Worm (Caenorhabditis elegans) whole organism, mixed stage, embryonic: ENCODE data around the gene F53G2.13.

Experiments
- cnd-1 ChIP-seq: fragments of 200-800 bp; sonication (Bioruptor generic); optimal IDR thresholded peaks from 2 replicates; lab custom pipeline; 2018; ENCODE audit warnings: mild to moderate bottlenecking, missing genetic modification characterization, missing compliant biosample characterization
- lin-32 ChIP-seq: fragments of 200-800 bp; sonication (Bioruptor generic); optimal IDR thresholded peaks from 2 replicates; lab custom pipeline; 2018; ENCODE audit warnings: mild to moderate bottlenecking, missing genetic modification characterization, missing compliant biosample characterization
- nhr-12 ChIP-seq: fragments of 150-350 bp; optimal IDR thresholded peaks from 2 replicates; lab custom pipeline; 2014; ENCODE audit warnings: missing biosample characterization, missing genetic modification characterization
- pha-4 ChIP-seq: fragments of 150-350 bp; optimal IDR thresholded peaks from 2 replicates; lab custom pipeline; 2018; ENCODE audit warnings: missing biosample characterization, missing genetic modification reagents, missing genetic modification characterization
- unc-39 ChIP-seq: fragments of 150-350 bp; optimal IDR thresholded peaks from 2 replicates; lab custom pipeline; 2014; ENCODE audit warnings: missing biosample characterization, missing genetic modification characterization
- unc-62 ChIP-seq: fragments of 150-350 bp; optimal IDR thresholded peaks from 2 replicates; lab custom pipeline; 2014; ENCODE audit warnings: missing biosample characterization, missing genetic modification reagents, missing genetic modification characterization

ce11 chrII:2521960-2522359 is 38.4 kb downstream of the F53G2.13 start, which contains the start of gene bath-13:
- TF ChIP-seq pha-4 (no peak), lin-32 (GFP tag; lab: Kevin White, UChicago) (no peak), nhr-12 (tag; lab: Kevin White, UChicago) (no peak), cnd-1 (tag; lab: Kevin White, UChicago) (no peak), unc-39 (tag; lab: Kevin White, UChicago) (no peak), unc-62 (no peak)
